Fruit fly (Drosophila melanogaster) whole organism, wandering third instar larva: ENCODE data around the gene betaTub65B.

Source experiments
- Abd-B ChIP-seq: fragments of >200 bp; optimal IDR thresholded peaks from 2 replicates; lab custom pipeline; 2017; ENCODE audit warnings: missing biosample characterization, missing genetic modification characterization
- CrebA ChIP-seq: fragments of 200-800 bp; sonication (Bioruptor generic); optimal IDR thresholded peaks from 2 replicates; lab custom pipeline; 2016; ENCODE audit warnings: missing biosample characterization, mild to moderate bottlenecking, missing genetic modification characterization, borderline replicate concordance
- Dfd ChIP-seq: fragments of >200 bp; optimal IDR thresholded peaks from 2 replicates; lab custom pipeline; 2017; ENCODE audit warnings: missing biosample characterization, missing genetic modification characterization
- Hr78 ChIP-seq: fragments of >200 bp; optimal IDR thresholded peaks from 2 replicates; lab custom pipeline; 2017; ENCODE audit warnings: missing biosample characterization, missing genetic modification characterization
- Hr83 ChIP-seq: fragments of 200-300 bp; sonication (Bioruptor generic); optimal IDR thresholded peaks from 2 replicates; lab custom pipeline; 2016; ENCODE audit warnings: missing biosample characterization, mild to moderate bottlenecking, missing genetic modification characterization, moderate library complexity; ENCODE audit not compliant: poor library complexity, severe bottlenecking
- OdsH ChIP-seq: fragments of 200-800 bp; sonication (Bioruptor generic); optimal IDR thresholded peaks from 2 replicates; lab custom pipeline; 2016; ENCODE audit warnings: missing biosample characterization, mild to moderate bottlenecking, missing genetic modification characterization
- Rel ChIP-seq, 2 experiments: fragments of 200-800 bp; sonication (Bioruptor generic) in 1 of 2; optimal IDR thresholded peaks; 2 replicates in 1 of 2; 3 replicates in 1 of 2; lab custom pipeline; 2016 to 2019; ENCODE audit warnings: mild to moderate bottlenecking in 2 of 2, missing biosample characterization in 2 of 2, missing genetic modification characterization in 2 of 2, moderate library complexity in 1 of 2
- brk ChIP-seq: fragments of 200-800 bp; sonication (Bioruptor generic); optimal IDR thresholded peaks from 2 replicates; lab custom pipeline; 2016; ENCODE audit warnings: missing biosample characterization, mild to moderate bottlenecking, missing genetic modification characterization
- dsf ChIP-seq: sonication (Bioruptor generic); optimal IDR thresholded peaks from 2 replicates; lab custom pipeline; 2016; ENCODE audit warnings: missing biosample characterization, missing genetic modification characterization, borderline replicate concordance
- fru ChIP-seq: fragments of 200-800 bp; sonication (Bioruptor generic); optimal IDR thresholded peaks from 3 replicates; lab custom pipeline; 2016; ENCODE audit warnings: missing biosample characterization, mild to moderate bottlenecking, missing genetic modification characterization
- h ChIP-seq: fragments of 200-800 bp; sonication (Bioruptor generic); optimal IDR thresholded peaks from 3 replicates; lab custom pipeline; 2016; ENCODE audit warnings: missing biosample characterization, mild to moderate bottlenecking, missing genetic modification characterization
- psq ChIP-seq: fragments of 200-800 bp; sonication (Bioruptor generic); optimal IDR thresholded peaks from 3 replicates; lab custom pipeline; 2017; ENCODE audit warnings: missing biosample characterization, mild to moderate bottlenecking, missing genetic modification characterization, moderate library complexity
- woc ChIP-seq: sonication (Bioruptor generic); optimal IDR thresholded peaks from 2 replicates; lab custom pipeline; 2016; ENCODE audit warnings: missing biosample characterization, mild to moderate bottlenecking, missing genetic modification characterization

DNA sequence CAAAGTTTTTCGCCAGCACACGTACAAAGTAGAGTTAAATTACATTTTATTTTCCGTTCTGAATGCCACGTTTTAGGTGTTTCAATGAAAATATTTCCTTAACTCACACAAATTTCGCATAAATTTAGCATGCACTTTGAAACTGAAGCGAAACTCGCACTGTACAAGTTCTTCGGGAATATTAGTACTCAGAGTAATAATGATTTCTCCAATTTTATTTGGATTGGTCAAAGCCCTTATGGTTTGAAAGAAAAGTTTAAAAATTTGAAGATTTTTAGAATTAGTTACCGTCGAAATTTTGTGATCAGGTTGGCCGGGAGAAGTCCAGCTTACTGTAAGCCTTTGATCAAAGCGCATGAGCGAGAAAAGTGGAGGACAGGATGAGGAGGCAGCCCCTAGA is at the start of gene betaTub65B:
- no peak for TF ChIP-seq Rel (GFP tag; optimal IDR thresholded peaks at IDR 0.05; lab: Kevin White, UChicago)
- no peak for TF ChIP-seq Rel (tag; optimal IDR thresholded peaks at IDR 0.05; lab: Kevin White, UChicago)
- no peak for TF ChIP-seq Dfd (GFP tag; lab: Kevin White, UChicago)
- no peak for TF ChIP-seq brk (GFP tag; lab: Kevin White, UChicago)
- TF ChIP-seq dsf (GFP tag; lab: Kevin White, UChicago), result no peak
- TF ChIP-seq h (GFP tag; lab: Kevin White, UChicago), result no peak
- TF ChIP-seq fru, result no peak
- no peak for TF ChIP-seq Hr78 (GFP tag; lab: Kevin White, UChicago)
- no peak for TF ChIP-seq psq (GFP tag; lab: Kevin White, UChicago)
- no peak for TF ChIP-seq CrebA (GFP tag; lab: Kevin White, UChicago)
- no peak for TF ChIP-seq OdsH (GFP tag; lab: Kevin White, UChicago)
- TF ChIP-seq Hr83 (GFP tag; lab: Kevin White, UChicago), result no peak
- TF ChIP-seq Abd-B (GFP tag; lab: Kevin White, UChicago), result no peak
- TF ChIP-seq woc (GFP tag; lab: Kevin White, UChicago), result no peak
